Fruit fly (Drosophila melanogaster) Kc167 (cell line): Measurements from ENCODE around the gene SLIRP1.

Experiments
- h ChIP-seq: fragments of >200 bp; optimal IDR thresholded peaks from 3 replicates; lab custom pipeline; 2018; ENCODE audit warnings: missing external identifiers
- insv ChIP-seq: fragments of >200 bp; optimal IDR thresholded peaks from 3 replicates; lab custom pipeline; 2018; ENCODE audit warnings: missing external identifiers
- psq ChIP-seq: fragments of >200 bp; optimal IDR thresholded peaks from 2 replicates; lab custom pipeline; 2017; ENCODE audit warnings: missing external identifiers

dm6 chrX:21317422-21317821 lies 1.7 kb downstream of the SLIRP1 start, which contains the start of gene CG1801:
- no peak for TF ChIP-seq insv
- TF ChIP-seq psq (lab: Kevin White, UChicago), result no peak
- TF ChIP-seq h (lab: Kevin White, UChicago), result no peak
